Worm (Caenorhabditis elegans) whole organism, young adult: ENCODE data around the gene syx-2.

Source experiments
- F33H1.4 ChIP-seq: fragments of 200-800 bp; sonication (Bioruptor generic); IDR thresholded peaks from 2 replicates; pipeline ENCODE4 v1.3.6; 2022; ENCODE audit warnings: missing genetic modification reagents, missing genetic modification characterization, missing compliant biosample characterization
- Y53G8AR.9 ChIP-seq: fragments of 200-800 bp; sonication (Bioruptor generic); conservative IDR thresholded peaks from 2 replicates; pipeline ENCODE4 v1.3.6; 2022; ENCODE audit warnings: missing genetic modification reagents, missing genetic modification characterization, missing compliant biosample characterization
- Y95B8A.8 ChIP-seq: fragments of 200-800 bp; sonication (Bioruptor generic); IDR thresholded peaks from 2 replicates; pipeline ENCODE4 v1.3.6; 2022; ENCODE audit warnings: missing genetic modification reagents, missing genetic modification characterization, missing compliant biosample characterization
- ama-1 ChIP-seq, 3 experiments: fragments of 150-350 bp in 1 of 3; sonication (generic microtip) in 2 of 3; optimal IDR thresholded peaks; 2 replicates each; lab custom pipeline; 2014 to 2018; ENCODE audit warnings: missing biosample characterization in 2 of 3, missing genetic modification characterization in 2 of 3, missing genetic modification reagents in 2 of 3
- aptf-3 ChIP-seq: fragments of 200-800 bp; sonication (Bioruptor generic); IDR thresholded peaks from 2 replicates; pipeline ENCODE4 v1.3.6; 2022; ENCODE audit warnings: missing genetic modification characterization, missing compliant biosample characterization
- ets-4 ChIP-seq: fragments of 200-800 bp; sonication (Bioruptor generic); optimal IDR thresholded peaks from 2 replicates; lab custom pipeline; 2018; ENCODE audit warnings: mild to moderate bottlenecking, missing genetic modification characterization, missing compliant biosample characterization
- madf-3 ChIP-seq: fragments of 200-800 bp; sonication (Bioruptor generic); IDR thresholded peaks from 2 replicates; pipeline ENCODE4 v1.3.6; 2022; ENCODE audit warnings: missing genetic modification reagents, missing genetic modification characterization, missing compliant biosample characterization
- snpc-1.1 ChIP-seq: sonication (generic microtip); optimal IDR thresholded peaks from 2 replicates; lab custom pipeline; 2017; ENCODE audit warnings: missing genetic modification characterization, mild to moderate bottlenecking, missing compliant biosample characterization, antibody characterized with exemption, moderate library complexity, missing genotype, missing genetic modification reagents; ENCODE audit not compliant: insufficient read depth

DNA sequence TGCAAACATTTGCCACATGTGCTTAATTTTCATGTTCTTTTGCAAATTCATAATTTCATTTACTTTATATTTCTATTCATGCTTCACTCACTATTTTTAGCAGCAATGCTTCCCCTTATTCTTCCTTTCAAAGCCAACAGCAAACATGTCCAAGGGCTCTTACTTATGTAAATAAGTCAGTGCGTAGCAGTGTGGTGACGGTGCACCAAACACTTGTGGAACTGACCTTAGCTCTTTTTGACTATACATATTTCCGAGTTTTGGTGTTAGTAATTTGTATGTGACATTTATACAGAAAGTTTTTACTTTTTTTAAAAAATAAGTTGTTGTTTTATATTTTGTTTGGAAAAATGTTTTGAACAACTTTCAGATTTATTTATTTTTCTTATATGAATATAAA lies 14.9 kb upstream of the syx-2 start:
- TF ChIP-seq aptf-3 (GFP tag; lab: Robert Waterston, UW) (no peak), F33H1.4 (no peak), ets-4 (GFP tag; lab: Kevin White, UChicago) (no peak), Y53G8AR.9 (GFP tag; lab: Robert Waterston, UW) (no peak), madf-3 (GFP tag; lab: Robert Waterston, UW) (no peak), Y95B8A.8 (GFP tag; lab: Robert Waterston, UW) (no peak), ama-1 (optimal IDR thresholded peaks at IDR 0.05; lab: Kevin White, UChicago) (no peak), ama-1 (GFP tag; optimal IDR thresholded peaks at IDR 0.05; lab: Kevin White, UChicago) (no peak), snpc-1.1 (no peak)
